Fruit fly (Drosophila melanogaster): Measurements from ENCODE around the gene Msr-110.

Gene Msr-110

DNA sequence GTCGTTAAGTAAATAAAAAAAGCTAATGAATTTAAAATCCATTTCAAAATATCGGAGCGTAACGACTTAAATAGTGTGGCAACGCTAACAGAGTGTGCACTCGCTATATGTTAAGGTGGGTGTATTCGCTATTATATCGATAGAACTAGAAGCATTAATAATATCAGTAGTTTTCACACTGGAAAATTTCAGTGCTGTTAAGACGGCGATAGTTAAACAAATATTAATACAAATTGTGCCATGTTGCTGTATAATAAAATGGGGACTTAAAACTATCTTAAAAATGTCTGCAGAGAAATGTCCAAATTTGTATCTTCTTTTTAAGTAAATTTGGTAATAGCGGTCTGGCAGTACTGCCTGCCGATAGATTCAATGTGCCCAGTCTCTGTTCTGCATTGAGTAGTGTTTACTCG, 6.2 kb upstream of the Msr-110 start (continued):
- TF ChIP-seq CG12155 (GFP tag; optimal IDR thresholded peaks at IDR 0.05) (peak; percentile 100), rib (GFP tag; IDR thresholded peaks at IDR 0.05) (peak; percentile 58), grn (GFP tag; optimal IDR thresholded peaks at IDR 0.05) (peak; percentile 47), BtbVII (GFP tag; optimal IDR thresholded peaks at IDR 0.05) (no peak), CG6813 (GFP tag; optimal IDR thresholded peaks at IDR 0.05) (no peak), CG9727 (GFP tag; optimal IDR thresholded peaks at IDR 0.05) (peak; percentile 78), ac (GFP tag; optimal IDR thresholded peaks at IDR 0.05) (no peak), nau (GFP tag; optimal IDR thresholded peaks at IDR 0.05) (no peak), Oaz (GFP tag; IDR thresholded peaks at IDR 0.05) (peak; percentile 85), Dref (GFP tag; IDR thresholded peaks at IDR 0.05) (peak; percentile 80), kni (GFP tag; optimal IDR thresholded peaks at IDR 0.05) (peak; percentile 16), luna (GFP tag; optimal IDR thresholded peaks at IDR 0.05) (peak; percentile 84), Vsx1 (GFP tag; optimal IDR thresholded peaks at IDR 0.05) (no peak), NC2β (GFP tag; optimal IDR thresholded peaks at IDR 0.05) (peak; percentile 79), CG12236 (GFP tag; optimal IDR thresholded peaks at IDR 0.05) (peak; percentile 37), her (GFP tag; optimal IDR thresholded peaks at IDR 0.05) (peak; percentile 55), CG18619 (GFP tag; optimal IDR thresholded peaks at IDR 0.05) (peak; percentile 75), CG10267 (tag; optimal IDR thresholded peaks at IDR 0.05) (peak; percentile 90), CG10147 (GFP tag; optimal IDR thresholded peaks at IDR 0.05) (no peak), CG3281 (GFP tag; optimal IDR thresholded peaks at IDR 0.05) (no peak), HmgD (GFP tag; optimal IDR thresholded peaks at IDR 0.05) (peak; percentile 87), CoRest (tag; optimal IDR thresholded peaks at IDR 0.05) (peak; percentile 91), Ets97D (GFP tag; optimal IDR thresholded peaks at IDR 0.05) (peak; percentile 93), Dip2 (GFP tag; IDR thresholded peaks at IDR 0.05) (no peak), dan (GFP tag; IDR thresholded peaks at IDR 0.05) (peak; percentile 75), CG9797 (GFP tag; optimal IDR thresholded peaks at IDR 0.05) (peak; percentile 85), CG6689 (GFP tag; IDR thresholded peaks at IDR 0.05) (peak; percentile 90), B-H1 (GFP tag; IDR thresholded peaks at IDR 0.05) (peak; percentile 88), z (GFP tag; IDR thresholded peaks at IDR 0.05) (no peak), H2.0 (GFP tag; IDR thresholded peaks at IDR 0.05) (peak; percentile 90), Hr3 (GFP tag; optimal IDR thresholded peaks at IDR 0.05) (peak; percentile 85), CG30020 (tag; optimal IDR thresholded peaks at IDR 0.05) (no peak), Aef1 (GFP tag; IDR thresholded peaks at IDR 0.05) (peak; percentile 94), Fer1 (GFP tag; optimal IDR thresholded peaks at IDR 0.05) (no peak), CG4360 (GFP tag; IDR thresholded peaks at IDR 0.05) (no peak), ttk (GFP tag; IDR thresholded peaks at IDR 0.05) (peak; percentile 89), CG15696 (tag; optimal IDR thresholded peaks at IDR 0.05) (peak; percentile 82), salm (tag; optimal IDR thresholded peaks at IDR 0.05) (no peak), CG31388 (GFP tag; optimal IDR thresholded peaks at IDR 0.05) (peak; percentile 80), Ssrp (tag; optimal IDR thresholded peaks at IDR 0.05) (peak; percentile 87), CG43689 (GFP tag; IDR thresholded peaks at IDR 0.05) (peak; percentile 81), sisA (GFP tag; IDR thresholded peaks at IDR 0.05) (peak; percentile 95), tup (GFP tag; optimal IDR thresholded peaks at IDR 0.05) (peak; percentile 44), CG3995 (GFP tag; optimal IDR thresholded peaks at IDR 0.05) (peak; percentile 70), CG16813 (GFP tag; IDR thresholded peaks at IDR 0.05; ENCODE audit: partially characterized antibody) (peak; percentile 88), Stat92E (GFP tag; optimal IDR thresholded peaks at IDR 0.05) (peak in 1 of 3 experiments; percentile 20), fd96Cb (tag; optimal IDR thresholded peaks at IDR 0.05) (peak; percentile 82), odd (GFP tag; optimal IDR thresholded peaks at IDR 0.05) (no peak), Max (GFP tag; optimal IDR thresholded peaks at IDR 0.05) (peak; percentile 74), Kr (GFP tag; optimal IDR thresholded peaks at IDR 0.05) (no peak), gro (GFP tag; optimal IDR thresholded peaks at IDR 0.05) (peak; percentile 87)
